Worm (Caenorhabditis elegans): Measurements from ENCODE around the gene W09D10.5.

DNA sequence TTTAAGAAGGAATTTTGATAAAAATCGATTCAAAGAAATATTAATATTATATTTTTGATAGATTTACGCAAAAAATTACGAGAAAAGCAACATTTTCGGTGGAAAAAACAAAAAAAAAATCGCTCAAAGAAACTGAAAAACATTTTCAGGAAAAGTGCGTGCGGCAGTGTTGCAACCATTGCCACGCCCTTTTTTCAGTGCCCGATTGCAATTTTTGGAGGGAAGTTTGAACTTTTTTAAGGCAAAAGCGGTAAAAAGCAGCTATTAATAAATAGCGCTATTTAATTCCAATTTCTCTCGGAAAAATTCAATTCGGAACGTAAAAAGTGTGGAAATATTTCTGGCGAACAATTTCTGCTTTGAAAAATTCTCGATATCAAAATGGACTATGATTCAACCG, 9.7 kb upstream of the W09D10.5 start:
- no peak for TF ChIP-seq ama-1 (optimal IDR thresholded peaks at IDR 0.05)
- TF ChIP-seq aly-1 (tag; optimal IDR thresholded peaks at IDR 0.05) = no peak
- no peak for TF ChIP-seq flt-1 (GFP tag; IDR thresholded peaks at IDR 0.05)
- TF ChIP-seq tra-4 (tag; optimal IDR thresholded peaks at IDR 0.05) = no peak
- TF ChIP-seq tbx-37 (GFP tag; conservative IDR thresholded peaks at IDR 0.05) = no peak
- no peak for TF ChIP-seq ceh-13 (GFP tag; optimal IDR thresholded peaks at IDR 0.05)
- TF ChIP-seq sea-1 (GFP tag; conservative IDR thresholded peaks at IDR 0.05) = no peak
- no peak for TF ChIP-seq ets-7 (tag; optimal IDR thresholded peaks at IDR 0.05)
- TF ChIP-seq hmbx-1 (tag; optimal IDR thresholded peaks at IDR 0.05) = no peak

Data from whole organism, early embryonic.